Worm (Caenorhabditis elegans): ENCODE results near the gene D1079.1.

The D1079.1 gene

ce11 chrX:4377689-4378088, 25.3 kb upstream of the D1079.1 start, which contains the start of gene R160.12:
TSS of gene R160.12 (minus strand) at chrX:4377789.
- TF ChIP-seq T23F11.4 (GFP tag; optimal IDR thresholded peaks at IDR 0.05) (no peak), ceh-24 (tag; optimal IDR thresholded peaks at IDR 0.05) (no peak), ets-4 (tag; optimal IDR thresholded peaks at IDR 0.05) (no peak), unc-42 (tag; optimal IDR thresholded peaks at IDR 0.05) (no peak), ceh-14 (tag; optimal IDR thresholded peaks at IDR 0.05) (no peak), fkh-10 (GFP tag; optimal IDR thresholded peaks at IDR 0.05) (no peak), K09A11.1 (tag; optimal IDR thresholded peaks at IDR 0.05; ENCODE audit: insufficient read depth) (no peak), sox-2 (GFP tag; IDR thresholded peaks at IDR 0.05) (no peak), gmeb-2 (tag; optimal IDR thresholded peaks at IDR 0.05) (no peak), dve-1 (tag; optimal IDR thresholded peaks at IDR 0.05) (no peak), nfya-1 (tag; optimal IDR thresholded peaks at IDR 0.05) (no peak), pqm-1 (tag; optimal IDR thresholded peaks at IDR 0.05) (no peak), pag-3 (tag; optimal IDR thresholded peaks at IDR 0.05; ENCODE audit: borderline replicate concordance) (no peak), pros-1 (tag; optimal IDR thresholded peaks at IDR 0.05) (no peak), unc-3 (GFP tag; conservative IDR thresholded peaks at IDR 0.05) (no peak), unc-3 (tag; optimal IDR thresholded peaks at IDR 0.05) (no peak), ceh-6 (GFP tag; optimal IDR thresholded peaks at IDR 0.05) (no peak)

- TF ChIP-seq sdc-2 (tag; optimal IDR thresholded peaks at IDR 0.05) (no peak), K09A11.1 (tag; optimal IDR thresholded peaks at IDR 0.05; ENCODE audit: insufficient read depth) (no peak), ceh-22 (tag; optimal IDR thresholded peaks at IDR 0.05) (no peak), pha-2 (tag; optimal IDR thresholded peaks at IDR 0.05) (no peak), ceh-31 (tag; optimal IDR thresholded peaks at IDR 0.05) (no peak), hlh-13 (GFP tag; optimal IDR thresholded peaks at IDR 0.05) (no peak), ama-1 (optimal IDR thresholded peaks at IDR 0.05) (no peak), pros-1 (tag; optimal IDR thresholded peaks at IDR 0.05) (no peak), fax-1 (tag; optimal IDR thresholded peaks at IDR 0.05) (no peak), ceh-48 (tag; optimal IDR thresholded peaks at IDR 0.05) (no peak), unc-3 (GFP tag; conservative IDR thresholded peaks at IDR 0.05) (no peak), unc-3 (tag; optimal IDR thresholded peaks at IDR 0.05) (no peak), tbx-7 (tag; optimal IDR thresholded peaks at IDR 0.05) (no peak), T23F11.4 (GFP tag; optimal IDR thresholded peaks at IDR 0.05) (no peak), ztf-16 (tag; optimal IDR thresholded peaks at IDR 0.05) (no peak), elt-2 (tag; optimal IDR thresholded peaks at IDR 0.05) (no peak), nhr-232 (tag; optimal IDR thresholded peaks at IDR 0.05) (no peak), C08G9.2 (tag; optimal IDR thresholded peaks at IDR 0.05) (no peak), nhr-11 (tag; optimal IDR thresholded peaks at IDR 0.05) (no peak), fkh-6 (tag; optimal IDR thresholded peaks at IDR 0.05) (no peak)
Observed at ce11 chrX:4383316-4383936, 19.5 kb upstream of the D1079.1 start, which contains the start of gene lst-2. TSS of gene lst-2 (minus strand) at chrX:4383366.

ce11 chrX:4386493-4386892, 16.5 kb upstream of the D1079.1 start:
- TF ChIP-seq ceh-34 (tag; optimal IDR thresholded peaks at IDR 0.05) (no peak), elt-4 (tag; optimal IDR thresholded peaks at IDR 0.05) (no peak), odd-2 (tag; optimal IDR thresholded peaks at IDR 0.05) (no peak), hlh-13 (GFP tag; optimal IDR thresholded peaks at IDR 0.05) (no peak), ama-1 (optimal IDR thresholded peaks at IDR 0.05) (no peak), F13H6.1 (tag; optimal IDR thresholded peaks at IDR 0.05) (no peak), ref-2 (tag; optimal IDR thresholded peaks at IDR 0.05) (no peak)

ce11 chrX:4388834-4389409, 14.0 kb upstream of the D1079.1 start, which contains the start of gene dpy-23:
TSS of gene dpy-23 (plus strand) at chrX:4389359.
- peak; percentile 65 for TF ChIP-seq ceh-14 (tag; optimal IDR thresholded peaks at IDR 0.05)
- peak; percentile 90 for TF ChIP-seq unc-55 (GFP tag; optimal IDR thresholded peaks at IDR 0.05)
- TF ChIP-seq K09A11.1 (tag; optimal IDR thresholded peaks at IDR 0.05; ENCODE audit: insufficient read depth), result no peak
- TF ChIP-seq ztf-16 (tag; optimal IDR thresholded peaks at IDR 0.05), result peak; percentile 45
- TF ChIP-seq ets-4 (tag; optimal IDR thresholded peaks at IDR 0.05), result peak; percentile 51
- peak; percentile 67 for TF ChIP-seq F13H6.1 (tag; optimal IDR thresholded peaks at IDR 0.05)
- peak; percentile 97 for TF ChIP-seq nfya-1 (tag; optimal IDR thresholded peaks at IDR 0.05)
- peak; percentile 74 for TF ChIP-seq ref-2 (tag; optimal IDR thresholded peaks at IDR 0.05)
- peak; percentile 94 for TF ChIP-seq sdc-2 (tag; optimal IDR thresholded peaks at IDR 0.05)
- peak; percentile 3 for TF ChIP-seq unc-86 (tag; optimal IDR thresholded peaks at IDR 0.05)
- no peak for TF ChIP-seq K02D7.2 (tag; optimal IDR thresholded peaks at IDR 0.05)
- TF ChIP-seq unc-3 (GFP tag; conservative IDR thresholded peaks at IDR 0.05), result no peak
- peak; percentile 7 for TF ChIP-seq unc-3 (tag; optimal IDR thresholded peaks at IDR 0.05)
- TF ChIP-seq zip-5 (tag; optimal IDR thresholded peaks at IDR 0.05), result no peak
- no peak for TF ChIP-seq ahr-1 (tag; optimal IDR thresholded peaks at IDR 0.05)
- no peak for TF ChIP-seq ceh-48 (tag; optimal IDR thresholded peaks at IDR 0.05)
- TF ChIP-seq C38D4.7 (GFP tag; optimal IDR thresholded peaks at IDR 0.05), result no peak
- no peak for TF ChIP-seq lim-6 (tag; optimal IDR thresholded peaks at IDR 0.05)
- TF ChIP-seq ceh-6 (GFP tag; optimal IDR thresholded peaks at IDR 0.05), result no peak
- peak; percentile 3 for TF ChIP-seq che-1 (tag; optimal IDR thresholded peaks at IDR 0.05)
- no peak for TF ChIP-seq pag-3 (tag; optimal IDR thresholded peaks at IDR 0.05; ENCODE audit: borderline replicate concordance)
- peak; percentile 86 for TF ChIP-seq unc-42 (tag; optimal IDR thresholded peaks at IDR 0.05)

Data from whole organism, late embryonic.